Fruit fly (Drosophila melanogaster): ENCODE data around the gene Nup93-1.

- TF ChIP-seq cnc (optimal IDR thresholded peaks at IDR 0.05) (no peak), kay (GFP tag; ENCODE audit: borderline replicate concordance) (no peak), toe (GFP tag; optimal IDR thresholded peaks at IDR 0.05) (no peak), CG12768 (GFP tag; optimal IDR thresholded peaks at IDR 0.05) (no peak), bab1 (GFP tag; optimal IDR thresholded peaks at IDR 0.05) (peak; percentile 16), Hr96 (GFP tag; optimal IDR thresholded peaks at IDR 0.05) (no peak), ovo (GFP tag; optimal IDR thresholded peaks at IDR 0.05) (no peak), CG11617 (GFP tag; optimal IDR thresholded peaks at IDR 0.05) (no peak), CG7101 (tag; optimal IDR thresholded peaks at IDR 0.05) (no peak), cic (GFP tag; optimal IDR thresholded peaks at IDR 0.05) (no peak)
Measured at dm6 chrX:13843487-13843886, 20.9 kb downstream of the Nup93-1 start.
